Fruit fly (Drosophila melanogaster) whole organism, wandering third instar larva: ENCODE data around the gene Ubc2.

Source experiments
- Abd-B ChIP-seq: fragments of >200 bp; optimal IDR thresholded peaks from 2 replicates; lab custom pipeline; 2017; ENCODE audit warnings: missing biosample characterization, missing genetic modification characterization
- Mio ChIP-seq: sonication (Bioruptor generic); optimal IDR thresholded peaks from 2 replicates; lab custom pipeline; 2016; ENCODE audit warnings: missing biosample characterization, missing genetic modification characterization
- N ChIP-seq: fragments of >200 bp; optimal IDR thresholded peaks from 2 replicates; lab custom pipeline; 2018; ENCODE audit warnings: missing biosample characterization, missing external identifiers, missing genetic modification characterization
- Rel ChIP-seq, 2 experiments: fragments of 200-800 bp; sonication (Bioruptor generic) in 1 of 2; optimal IDR thresholded peaks; 2 replicates in 1 of 2; 3 replicates in 1 of 2; lab custom pipeline; 2016 to 2019; ENCODE audit warnings: mild to moderate bottlenecking in 2 of 2, missing biosample characterization in 2 of 2, missing genetic modification characterization in 2 of 2, moderate library complexity in 1 of 2
- br ChIP-seq: fragments of 200-800 bp; sonication (Bioruptor generic); optimal IDR thresholded peaks from 2 replicates; lab custom pipeline; 2016; ENCODE audit warnings: missing biosample characterization, missing genetic modification characterization
- brk ChIP-seq: fragments of 200-800 bp; sonication (Bioruptor generic); optimal IDR thresholded peaks from 2 replicates; lab custom pipeline; 2016; ENCODE audit warnings: missing biosample characterization, mild to moderate bottlenecking, missing genetic modification characterization
- ey ChIP-seq: fragments of 200-800 bp; sonication (Bioruptor generic); optimal IDR thresholded peaks from 2 replicates; lab custom pipeline; 2016; ENCODE audit warnings: missing biosample characterization, missing genetic modification characterization
- foxo ChIP-seq, 2 experiments: fragments of 200-800 bp; sonication (Bioruptor generic); optimal IDR thresholded peaks; 2 replicates in 1 of 2; 3 replicates in 1 of 2; lab custom pipeline; 2016 to 2017; ENCODE audit warnings: missing biosample characterization in 2 of 2, missing genetic modification characterization in 2 of 2
- h ChIP-seq: fragments of 200-800 bp; sonication (Bioruptor generic); optimal IDR thresholded peaks from 3 replicates; lab custom pipeline; 2016; ENCODE audit warnings: missing biosample characterization, mild to moderate bottlenecking, missing genetic modification characterization
- lola ChIP-seq: fragments of >200 bp; optimal IDR thresholded peaks from 2 replicates; lab custom pipeline; 2017; ENCODE audit warnings: missing biosample characterization, missing genetic modification characterization
- psq ChIP-seq: fragments of 200-800 bp; sonication (Bioruptor generic); optimal IDR thresholded peaks from 3 replicates; lab custom pipeline; 2017; ENCODE audit warnings: missing biosample characterization, mild to moderate bottlenecking, missing genetic modification characterization, moderate library complexity
- sage ChIP-seq: fragments of 200-800 bp; sonication (Bioruptor generic); optimal IDR thresholded peaks from 2 replicates; lab custom pipeline; 2016; ENCODE audit warnings: missing biosample characterization, mild to moderate bottlenecking, missing genetic modification characterization
- usp ChIP-seq: fragments of >200 bp; optimal IDR thresholded peaks from 2 replicates; lab custom pipeline; 2017; ENCODE audit warnings: missing biosample characterization, missing genetic modification characterization
- woc ChIP-seq: sonication (Bioruptor generic); optimal IDR thresholded peaks from 2 replicates; lab custom pipeline; 2016; ENCODE audit warnings: missing biosample characterization, mild to moderate bottlenecking, missing genetic modification characterization

The Ubc2 gene

dm6 chr2L:10728751-10729150 lies 39.1 kb downstream of the Ubc2 start, which contains the start of gene CG6443:
Gene CG6443 (plus strand): TSS chr2L:10728978.
- no peak for TF ChIP-seq Abd-B
- no peak for TF ChIP-seq woc (GFP tag; lab: Kevin White, UChicago)
- TF ChIP-seq sage (GFP tag; lab: Kevin White, UChicago) = peak; percentile 50

- TF ChIP-seq psq (no peak), N (GFP tag; lab: Kevin White, UChicago) (no peak), sage (GFP tag; lab: Kevin White, UChicago) (no peak), ey (GFP tag; lab: Kevin White, UChicago) (no peak), brk (GFP tag; lab: Kevin White, UChicago) (no peak), usp (GFP tag; lab: Kevin White, UChicago) (no peak), Rel (GFP tag; optimal IDR thresholded peaks at IDR 0.05; lab: Kevin White, UChicago) (no peak), Rel (tag; optimal IDR thresholded peaks at IDR 0.05; lab: Kevin White, UChicago) (no peak), lola (GFP tag; lab: Kevin White, UChicago) (no peak), h (GFP tag; lab: Kevin White, UChicago) (no peak), foxo (GFP tag; optimal IDR thresholded peaks at IDR 0.05; lab: Kevin White, UChicago) (no peak), br (no peak)
Measured at dm6 chr2L:10723903-10724302, 43.9 kb downstream of the Ubc2 start, which contains the start of gene CG6431. Gene CG6431 (plus strand): TSS chr2L:10724203.

- TF ChIP-seq br = no peak
- TF ChIP-seq Mio (GFP tag; lab: Kevin White, UChicago) = no peak
- no peak for TF ChIP-seq psq
Measured at dm6 chr2L:10721535-10721934, 46.3 kb downstream of the Ubc2 start.
